Worm (Caenorhabditis elegans) whole organism, L2 larva: ENCODE measurements around the gene K01A6.4.
A peak's percentile ranks its signal among the peaks of the same experiment; 100 is the strongest.

Experiments used
- aly-2 ChIP-seq: fragments of 150-350 bp; optimal IDR thresholded peaks from 2 replicates; lab custom pipeline; 2014; ENCODE audit warnings: missing biosample characterization, missing genetic modification characterization
- ceh-16 ChIP-seq: fragments of 150-350 bp; optimal IDR thresholded peaks from 2 replicates; lab custom pipeline; 2014; ENCODE audit warnings: missing biosample characterization, missing genetic modification characterization
- fos-1 ChIP-seq: fragments of 150-350 bp; optimal IDR thresholded peaks from 2 replicates; lab custom pipeline; 2014; ENCODE audit warnings: missing biosample characterization, missing genetic modification characterization
- nhr-12 ChIP-seq: fragments of 150-350 bp; optimal IDR thresholded peaks from 2 replicates; lab custom pipeline; 2014; ENCODE audit warnings: missing biosample characterization, missing genetic modification characterization
- nhr-23 ChIP-seq: fragments of 150-350 bp; optimal IDR thresholded peaks from 2 replicates; lab custom pipeline; 2014; ENCODE audit warnings: missing biosample characterization, missing genetic modification reagents, missing genetic modification characterization
- nhr-237 ChIP-seq: fragments of 150-350 bp; optimal IDR thresholded peaks from 2 replicates; lab custom pipeline; 2014; ENCODE audit warnings: missing biosample characterization, missing genetic modification characterization
- nhr-25 ChIP-seq: fragments of 150-350 bp; sonication (generic microtip); optimal IDR thresholded peaks from 3 replicates; lab custom pipeline; 2014; ENCODE audit warnings: missing biosample characterization, missing genetic modification characterization
- nhr-6 ChIP-seq: fragments of 150-350 bp; optimal IDR thresholded peaks from 2 replicates; lab custom pipeline; 2014; ENCODE audit warnings: missing biosample characterization, missing genetic modification characterization
- nhr-77 ChIP-seq: fragments of 150-350 bp; optimal IDR thresholded peaks from 2 replicates; lab custom pipeline; 2014; ENCODE audit warnings: missing biosample characterization, missing genetic modification characterization
- skn-1 ChIP-seq: sonication (generic microtip); optimal IDR thresholded peaks from 2 replicates; lab custom pipeline; 2017; ENCODE audit warnings: missing biosample characterization, missing genetic modification characterization
- sma-9 ChIP-seq, 2 experiments: fragments of 150-350 bp in 1 of 2; sonication (generic microtip) in 1 of 2; optimal IDR thresholded peaks; 2 replicates each; lab custom pipeline; 2014 to 2016; ENCODE audit warnings: missing genetic modification characterization in 2 of 2, mild to moderate bottlenecking in 1 of 2, missing biosample characterization in 1 of 2, missing compliant biosample characterization in 1 of 2, missing genetic modification reagents in 1 of 2, moderate library complexity in 1 of 2
- snpc-4 ChIP-seq: fragments of 150-350 bp; optimal IDR thresholded peaks from 2 replicates; lab custom pipeline; 2014; ENCODE audit warnings: missing biosample characterization, missing genetic modification characterization

- no peak for TF ChIP-seq skn-1 (tag; lab: Kevin White, UChicago)
- no peak for TF ChIP-seq nhr-23 (tag; lab: Kevin White, UChicago)
- TF ChIP-seq nhr-6 (tag; lab: Kevin White, UChicago): peak; percentile 15
- peak; percentile 66 for TF ChIP-seq sma-9 (GFP tag; optimal IDR thresholded peaks at IDR 0.05; lab: Kevin White, UChicago)
- no peak for TF ChIP-seq sma-9 (tag; optimal IDR thresholded peaks at IDR 0.05; lab: Kevin White, UChicago)
- no peak for TF ChIP-seq nhr-77 (tag; lab: Kevin White, UChicago)
- peak; percentile 25 for TF ChIP-seq snpc-4 (tag; lab: Kevin White, UChicago)
- no peak for TF ChIP-seq aly-2 (tag; lab: Kevin White, UChicago)
- TF ChIP-seq nhr-25: peak; percentile 77
- TF ChIP-seq nhr-12: no peak
- no peak for TF ChIP-seq nhr-237 (tag; lab: Kevin White, UChicago)
- TF ChIP-seq ceh-16 (tag; lab: Kevin White, UChicago): peak; percentile 42
- peak; percentile 87 for TF ChIP-seq fos-1
Observed at ce11 chrIV:11692071-11692673, 47.9 kb downstream of the K01A6.4 start.
